Fruit fly (Drosophila melanogaster): ENCODE data around the gene kuk.
A peak's percentile ranks its signal among the peaks of the same experiment; 100 is the strongest.

The kuk gene

dm6 chr3R:17080666-17081358 is 768 bp downstream of the kuk start:
- TF ChIP-seq rn (GFP tag; IDR thresholded peaks at IDR 0.05), result peak; percentile 92
- TF ChIP-seq CG8159 (tag; optimal IDR thresholded peaks at IDR 0.05), result peak; percentile 98
- TF ChIP-seq gl (tag; optimal IDR thresholded peaks at IDR 0.05), result peak; percentile 89
- peak; percentile 94 for TF ChIP-seq Ets98B (GFP tag; IDR thresholded peaks at IDR 0.05)
- TF ChIP-seq CG15710 (tag; optimal IDR thresholded peaks at IDR 0.05), result peak; percentile 97
- TF ChIP-seq CG13204 (GFP tag; optimal IDR thresholded peaks at IDR 0.05), result peak; percentile 94
- TF ChIP-seq CG32121 (GFP tag; IDR thresholded peaks at IDR 0.05), result peak; percentile 96
- peak; percentile 92 for TF ChIP-seq EcR (GFP tag; optimal IDR thresholded peaks at IDR 0.05)
- peak; percentile 98 for TF ChIP-seq Pif1A (GFP tag; optimal IDR thresholded peaks at IDR 0.05)
- peak; percentile 95 for TF ChIP-seq Pif1B (GFP tag; optimal IDR thresholded peaks at IDR 0.05)
- peak; percentile 99 for TF ChIP-seq CG14655 (GFP tag; optimal IDR thresholded peaks at IDR 0.05)
- TF ChIP-seq CG34367 (tag; optimal IDR thresholded peaks at IDR 0.05), result peak; percentile 96
- peak; percentile 97 for TF ChIP-seq Snoo (tag; optimal IDR thresholded peaks at IDR 0.05)
- TF ChIP-seq CG12605 (GFP tag; IDR thresholded peaks at IDR 0.05), result peak; percentile 90
- peak; percentile 99 for TF ChIP-seq D1 (tag; optimal IDR thresholded peaks at IDR 0.05)
- peak; percentile 96 for TF ChIP-seq CG4496 (GFP tag; IDR thresholded peaks at IDR 0.05)
- TF ChIP-seq CG10348 (GFP tag; IDR thresholded peaks at IDR 0.05), result peak; percentile 74
- peak; percentile 98 for TF ChIP-seq CG8301 (tag; optimal IDR thresholded peaks at IDR 0.05)
- peak; percentile 97 for TF ChIP-seq CG9948 (tag; optimal IDR thresholded peaks at IDR 0.05)
- TF ChIP-seq fd96Ca (GFP tag; IDR thresholded peaks at IDR 0.05), result peak; percentile 88
- TF ChIP-seq CG17806 (tag; optimal IDR thresholded peaks at IDR 0.05), result peak; percentile 97

DNA sequence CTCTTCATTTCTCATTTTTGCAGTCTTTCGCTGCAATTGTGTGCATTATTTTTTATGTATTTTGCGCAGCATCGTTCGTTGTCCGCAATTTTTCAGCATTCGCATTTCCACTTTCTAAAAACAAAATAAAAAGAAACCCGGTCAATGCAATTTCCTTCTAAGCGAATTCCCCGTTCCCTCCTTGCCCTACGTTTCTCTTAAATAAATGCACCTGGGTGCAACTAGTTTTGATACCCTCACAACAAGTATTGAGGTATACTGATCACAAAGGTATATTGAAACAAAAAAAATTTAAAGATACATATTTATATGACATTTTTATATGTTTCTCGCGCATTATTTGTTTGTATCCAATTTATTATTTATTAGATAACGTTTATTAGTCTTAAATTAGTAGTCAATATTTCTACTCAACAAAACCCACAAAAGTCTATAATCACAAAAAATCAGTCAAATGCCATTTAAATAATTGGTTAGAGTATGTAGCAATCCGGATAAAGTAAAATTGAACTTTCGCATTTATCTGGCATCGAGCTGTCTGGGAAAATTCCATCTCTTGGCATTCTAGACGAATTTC is 1.4 kb downstream of the kuk start:
- TF ChIP-seq CG9948 (tag; optimal IDR thresholded peaks at IDR 0.05) (peak; percentile 80), CG8159 (tag; optimal IDR thresholded peaks at IDR 0.05) (peak; percentile 85), Snoo (tag; optimal IDR thresholded peaks at IDR 0.05) (no peak), CG15710 (tag; optimal IDR thresholded peaks at IDR 0.05) (peak; percentile 84), CG4496 (GFP tag; IDR thresholded peaks at IDR 0.05) (peak; percentile 56; the same call in 2 of the 3 replicates), Pif1A (GFP tag; optimal IDR thresholded peaks at IDR 0.05) (no peak), fd96Ca (GFP tag; IDR thresholded peaks at IDR 0.05) (peak; percentile 35; the same call in 1 of the 3 replicates), D1 (tag; optimal IDR thresholded peaks at IDR 0.05) (no peak), gl (tag; optimal IDR thresholded peaks at IDR 0.05) (no peak), rn (GFP tag; IDR thresholded peaks at IDR 0.05) (no peak), CG10348 (GFP tag; IDR thresholded peaks at IDR 0.05) (0 out of 2 replicates have a peak, but pooled peaks have one; percentile 46), EcR (GFP tag; optimal IDR thresholded peaks at IDR 0.05) (peak; percentile 39), CG34367 (tag; optimal IDR thresholded peaks at IDR 0.05) (peak; percentile 53), CG13204 (GFP tag; optimal IDR thresholded peaks at IDR 0.05) (no peak), Pif1B (GFP tag; optimal IDR thresholded peaks at IDR 0.05) (peak; percentile 71), CG14655 (GFP tag; optimal IDR thresholded peaks at IDR 0.05) (no peak), CG17806 (tag; optimal IDR thresholded peaks at IDR 0.05) (peak; percentile 73), CG12605 (GFP tag; IDR thresholded peaks at IDR 0.05) (peak; percentile 58; the same call in 1 of the 2 replicates), CG32121 (GFP tag; IDR thresholded peaks at IDR 0.05) (peak; percentile 88; the same call in 1 of the 2 replicates), Ets98B (GFP tag; IDR thresholded peaks at IDR 0.05) (no peak; the same call in none of the 2 replicates), CG8301 (tag; optimal IDR thresholded peaks at IDR 0.05) (peak; percentile 91)

DNA sequence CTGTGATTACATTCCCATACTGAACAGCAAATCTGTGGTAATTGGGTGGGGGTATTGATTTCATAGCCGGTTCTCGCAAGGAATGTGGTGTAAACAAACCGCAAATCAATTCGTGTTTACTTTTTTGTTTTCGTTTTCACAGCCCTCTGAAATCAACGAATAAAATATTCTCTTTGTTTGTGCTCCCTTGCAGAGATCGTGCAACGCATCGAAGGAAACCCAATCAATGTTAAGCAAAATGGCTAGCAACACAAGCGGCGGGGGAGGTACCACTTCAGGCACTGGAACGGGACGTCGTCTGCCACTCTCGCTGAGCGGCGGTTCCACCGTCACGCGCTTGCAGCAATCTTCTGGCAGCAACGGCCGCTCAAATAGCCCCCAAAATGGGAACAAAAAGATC is 2.4 kb downstream of the kuk start:
- TF ChIP-seq CG15710 (tag; optimal IDR thresholded peaks at IDR 0.05), result no peak
- TF ChIP-seq EcR (GFP tag; optimal IDR thresholded peaks at IDR 0.05), result peak; percentile 4
- TF ChIP-seq CG32121 (GFP tag; IDR thresholded peaks at IDR 0.05), result no peak

dm6 chr3R:17085029-17085807 is 5.2 kb downstream of the kuk start, which contains the start of gene GckIII:
Gene GckIII (plus strand): TSS chr3R:17085513.
- no peak for TF ChIP-seq CG8159 (tag; optimal IDR thresholded peaks at IDR 0.05)
- TF ChIP-seq CG9948 (tag; optimal IDR thresholded peaks at IDR 0.05), result no peak
- TF ChIP-seq gl (tag; optimal IDR thresholded peaks at IDR 0.05), result no peak
- no peak for TF ChIP-seq CG32121 (GFP tag; IDR thresholded peaks at IDR 0.05)
- TF ChIP-seq CG13204 (GFP tag; optimal IDR thresholded peaks at IDR 0.05), result no peak
- no peak for TF ChIP-seq rn (GFP tag; IDR thresholded peaks at IDR 0.05)
- no peak for TF ChIP-seq D1 (tag; optimal IDR thresholded peaks at IDR 0.05)
- TF ChIP-seq Ets98B (GFP tag; IDR thresholded peaks at IDR 0.05), result no peak
- no peak for TF ChIP-seq Snoo (tag; optimal IDR thresholded peaks at IDR 0.05)
- no peak for TF ChIP-seq fd96Ca (GFP tag; IDR thresholded peaks at IDR 0.05)
- TF ChIP-seq CG12605 (GFP tag; IDR thresholded peaks at IDR 0.05), result no peak
- no peak for TF ChIP-seq CG8301 (tag; optimal IDR thresholded peaks at IDR 0.05)
- no peak for TF ChIP-seq CG4496 (GFP tag; IDR thresholded peaks at IDR 0.05)
- no peak for TF ChIP-seq CG34367 (tag; optimal IDR thresholded peaks at IDR 0.05)
- TF ChIP-seq CG15710 (tag; optimal IDR thresholded peaks at IDR 0.05), result no peak
- TF ChIP-seq CG14655 (GFP tag; optimal IDR thresholded peaks at IDR 0.05), result no peak
- TF ChIP-seq EcR (GFP tag; optimal IDR thresholded peaks at IDR 0.05), result no peak
